Fruit fly (Drosophila melanogaster) whole organism, prepupa: ENCODE data around the gene CG46309.

Source experiments
- CG10631 ChIP-seq: fragments of 200-800 bp; sonication (Bioruptor generic); optimal IDR thresholded peaks from 2 replicates; lab custom pipeline; 2016; ENCODE audit warnings: missing biosample characterization, missing genetic modification characterization
- CG11294 ChIP-seq: fragments of 200-800 bp; sonication (Bioruptor generic); IDR thresholded peaks from 2 replicates; pipeline ENCODE4 v1.3.6; 2022; ENCODE audit warnings: missing biosample characterization, missing genetic modification characterization
- CG11762 ChIP-seq: fragments of 200-800 bp; sonication (Bioruptor generic); optimal IDR thresholded peaks from 3 replicates; lab custom pipeline; 2016; ENCODE audit warnings: missing biosample characterization, missing genetic modification characterization; ENCODE audit not compliant: insufficient read depth
- CG11902 ChIP-seq: fragments of 200-800 bp; sonication (Bioruptor generic); optimal IDR thresholded peaks from 3 replicates; lab custom pipeline; 2016; ENCODE audit warnings: missing biosample characterization, missing genetic modification characterization
- CG1621 ChIP-seq: fragments of 200-800 bp; sonication (Bioruptor generic); optimal IDR thresholded peaks from 3 replicates; lab custom pipeline; 2018; ENCODE audit warnings: missing biosample characterization, mild to moderate bottlenecking, missing genetic modification characterization
- CG32006 ChIP-seq: fragments of 200-800 bp; sonication (Bioruptor generic); optimal IDR thresholded peaks from 3 replicates; lab custom pipeline; 2017; ENCODE audit warnings: missing biosample characterization, mild to moderate bottlenecking, missing genetic modification characterization
- CG6163 ChIP-seq: fragments of 200-800 bp; sonication (Bioruptor generic); IDR thresholded peaks from 3 replicates; pipeline ENCODE4 v1.3.6; 2022; ENCODE audit warnings: missing biosample characterization, missing genetic modification characterization
- CG6808 ChIP-seq: fragments of 200-800 bp; sonication (Bioruptor generic); optimal IDR thresholded peaks from 3 replicates; lab custom pipeline; 2017; ENCODE audit warnings: missing biosample characterization, missing genetic modification characterization, mild to moderate bottlenecking, moderate library complexity, missing genetic modification reagents
- CG6854 ChIP-seq: fragments of 200-800 bp; sonication (Bioruptor generic); optimal IDR thresholded peaks from 2 replicates; lab custom pipeline; 2017; ENCODE audit warnings: missing biosample characterization, mild to moderate bottlenecking, missing genetic modification characterization
- CG8119 ChIP-seq: fragments of 200-800 bp; sonication (Bioruptor generic); IDR thresholded peaks from 3 replicates; pipeline ENCODE4 v1.3.6; 2022; ENCODE audit warnings: missing biosample characterization, missing genetic modification characterization
- CG8632 ChIP-seq: fragments of 200-800 bp; sonication (Bioruptor generic); optimal IDR thresholded peaks from 3 replicates; lab custom pipeline; 2016; ENCODE audit warnings: missing biosample characterization, missing genetic modification characterization
- CG9139 ChIP-seq: fragments of 200-800 bp; sonication (Bioruptor generic); optimal IDR thresholded peaks from 3 replicates; lab custom pipeline; 2017; ENCODE audit warnings: missing biosample characterization, mild to moderate bottlenecking, missing genetic modification characterization
- Eip75B ChIP-seq: fragments of 200-800 bp; sonication (Bioruptor generic); optimal IDR thresholded peaks from 3 replicates; lab custom pipeline; 2016; ENCODE audit warnings: missing biosample characterization, missing genetic modification characterization
- Ets21C ChIP-seq: fragments of 200-800 bp; sonication (Bioruptor generic); optimal IDR thresholded peaks from 3 replicates; lab custom pipeline; 2016; ENCODE audit warnings: missing biosample characterization, missing genetic modification characterization
- Ets96B ChIP-seq: fragments of 200-800 bp; optimal IDR thresholded peaks from 2 replicates; lab custom pipeline; 2019; ENCODE audit warnings: missing biosample characterization, mild to moderate bottlenecking, missing genetic modification characterization, moderate library complexity
- Gug ChIP-seq: fragments of 200-800 bp; sonication (Bioruptor generic); IDR thresholded peaks from 2 replicates; pipeline ENCODE4 v1.3.6; 2022; ENCODE audit warnings: missing biosample characterization, missing genetic modification characterization
- Hr39 ChIP-seq: fragments of 200-800 bp; sonication (Bioruptor generic); optimal IDR thresholded peaks from 2 replicates; lab custom pipeline; 2016; ENCODE audit warnings: missing biosample characterization, missing genetic modification characterization
- Hr4 ChIP-seq: fragments of 200-800 bp; sonication (Bioruptor generic); optimal IDR thresholded peaks from 3 replicates; lab custom pipeline; 2016; ENCODE audit warnings: missing biosample characterization, missing genetic modification characterization
- Lpt ChIP-seq: fragments of 200-800 bp; sonication (Bioruptor generic); optimal IDR thresholded peaks from 3 replicates; lab custom pipeline; 2016; ENCODE audit warnings: missing biosample characterization, missing genetic modification characterization
- Smox ChIP-seq: fragments of 200-800 bp; sonication (Bioruptor generic); optimal IDR thresholded peaks from 3 replicates; lab custom pipeline; 2016; ENCODE audit warnings: missing biosample characterization, missing genetic modification characterization
- Sox14 ChIP-seq: fragments of 200-800 bp; sonication (Bioruptor generic); optimal IDR thresholded peaks from 3 replicates; lab custom pipeline; 2016; ENCODE audit warnings: missing biosample characterization, missing genetic modification characterization
- Sox15 ChIP-seq: fragments of 200-800 bp; sonication (Bioruptor generic); optimal IDR thresholded peaks from 3 replicates; lab custom pipeline; 2016; ENCODE audit warnings: missing biosample characterization, missing genetic modification characterization
- cyc ChIP-seq: fragments of 200-800 bp; sonication (Bioruptor generic); optimal IDR thresholded peaks from 3 replicates; lab custom pipeline; 2016; ENCODE audit warnings: missing biosample characterization, missing genetic modification characterization
- dac ChIP-seq: fragments of 200-800 bp; sonication (Bioruptor generic); optimal IDR thresholded peaks from 2 replicates; lab custom pipeline; 2017; ENCODE audit warnings: missing biosample characterization, mild to moderate bottlenecking, missing genetic modification characterization
- dsx ChIP-seq: fragments of 200-800 bp; optimal IDR thresholded peaks from 3 replicates; lab custom pipeline; 2019; ENCODE audit warnings: missing biosample characterization, mild to moderate bottlenecking, missing genetic modification characterization, moderate library complexity; ENCODE audit not compliant: poor library complexity, severe bottlenecking
- eg ChIP-seq: fragments of 200-800 bp; sonication (Bioruptor generic); IDR thresholded peaks from 3 replicates; pipeline ENCODE4 v1.3.6; 2022; ENCODE audit warnings: missing biosample characterization, missing genetic modification characterization
- esn ChIP-seq: fragments of 200-800 bp; sonication (Bioruptor generic); optimal IDR thresholded peaks from 2 replicates; lab custom pipeline; 2016; ENCODE audit warnings: missing biosample characterization, mild to moderate bottlenecking, missing genetic modification characterization, moderate library complexity
- fkh ChIP-seq: fragments of 200-800 bp; sonication (Bioruptor generic); optimal IDR thresholded peaks from 3 replicates; lab custom pipeline; 2017; ENCODE audit warnings: missing biosample characterization, mild to moderate bottlenecking, missing genetic modification characterization, moderate library complexity
- net ChIP-seq: fragments of 200-800 bp; sonication (Bioruptor generic); optimal IDR thresholded peaks from 3 replicates; lab custom pipeline; 2016; ENCODE audit warnings: missing biosample characterization, missing genetic modification characterization
- pdm3 ChIP-seq: fragments of 200-800 bp; sonication (Bioruptor generic); optimal IDR thresholded peaks from 3 replicates; lab custom pipeline; 2016; ENCODE audit warnings: missing biosample characterization, missing genetic modification characterization
- salr ChIP-seq, 2 experiments: fragments of 200-800 bp; sonication (Bioruptor generic); optimal IDR thresholded peaks; 3 replicates each; lab custom pipeline; 2016 to 2018; ENCODE audit warnings: missing biosample characterization in 2 of 2, missing genetic modification characterization in 2 of 2, mild to moderate bottlenecking in 1 of 2
- ss ChIP-seq, 2 experiments: fragments of 200-800 bp; sonication (Bioruptor generic); optimal IDR thresholded peaks; 2 replicates in 1 of 2; 3 replicates in 1 of 2; lab custom pipeline; 2017 to 2018; ENCODE audit warnings: mild to moderate bottlenecking in 2 of 2, missing biosample characterization in 2 of 2, missing genetic modification characterization in 2 of 2, moderate library complexity in 1 of 2
- svp ChIP-seq: fragments of 200-800 bp; sonication (Bioruptor generic); peaks from one replicate; lab custom pipeline; 2016; ENCODE audit warnings: missing biosample characterization, missing genetic modification characterization
- topi ChIP-seq: fragments of 200-800 bp; sonication (Bioruptor generic); optimal IDR thresholded peaks from 3 replicates; lab custom pipeline; 2016; ENCODE audit warnings: missing biosample characterization, missing genetic modification characterization
- vri ChIP-seq: fragments of 200-800 bp; sonication (Bioruptor generic); optimal IDR thresholded peaks from 3 replicates; lab custom pipeline; 2016; ENCODE audit warnings: missing biosample characterization, mild to moderate bottlenecking, missing genetic modification characterization

CG46309 gene

dm6 chr2L:16284306-16285299, 33.0 kb upstream of the CG46309 start (continued):
- TF ChIP-seq Eip75B (peak; percentile 58), Sox14 (GFP tag; lab: Kevin White, UChicago) (peak; percentile 82), Smox (GFP tag; lab: Kevin White, UChicago) (peak; percentile 75), CG6854 (peak; percentile 84), CG11762 (peak; percentile 54), eg (GFP tag; lab: Robert Waterston, UW) (no peak), CG32006 (peak; percentile 64), vri (peak; percentile 85), Ets21C (GFP tag; lab: Kevin White, UChicago) (peak; percentile 49), CG11294 (GFP tag; lab: Robert Waterston, UW) (no peak), CG6808 (GFP tag; lab: Kevin White, UChicago) (peak; percentile 52), Sox15 (GFP tag; lab: Kevin White, UChicago) (peak; percentile 32), salr (GFP tag; optimal IDR thresholded peaks at IDR 0.05; lab: Kevin White, UChicago) (peak; percentile 38 to 55), Gug (GFP tag; lab: Robert Waterston, UW) (no peak), CG8119 (GFP tag; lab: Robert Waterston, UW) (no peak), CG8632 (GFP tag; lab: Kevin White, UChicago) (peak; percentile 44), dsx (GFP tag; lab: Kevin White, UChicago) (peak; percentile 65), CG11902 (GFP tag; lab: Kevin White, UChicago) (peak; percentile 3), CG9139 (GFP tag; lab: Kevin White, UChicago) (peak; percentile 39), esn (GFP tag; lab: Kevin White, UChicago) (peak; percentile 74), Ets96B (tag; lab: Kevin White, UChicago) (peak; percentile 54), Hr4 (GFP tag; lab: Kevin White, UChicago) (peak; percentile 63), CG1621 (tag; lab: Kevin White, UChicago) (peak; percentile 28), net (GFP tag; lab: Kevin White, UChicago) (peak; percentile 47), CG10631 (peak; percentile 56), topi (GFP tag; lab: Kevin White, UChicago) (peak; percentile 67)
- TF ChIP-seq, all 60 proteins: peak for 52

dm6 chr2L:16282856-16283255, 31.3 kb upstream of the CG46309 start:
- TF ChIP-seq CG6163 (peak; percentile 20; the same call in 2 of the 3 replicates), Lpt (GFP tag; lab: Kevin White, UChicago) (peak; percentile 30), svp (GFP tag; lab: Kevin White, UChicago) (peak; percentile 48), fkh (GFP tag; lab: Kevin White, UChicago) (peak; percentile 3), CG11762 (no peak), dac (GFP tag; lab: Kevin White, UChicago) (no peak)

dm6 chr2L:16282077-16282471, 30.5 kb upstream of the CG46309 start:
- TF ChIP-seq CG6163, result peak; percentile 21; the same call in 1 of the 3 replicates
- TF ChIP-seq ss (GFP tag; optimal IDR thresholded peaks at IDR 0.05; lab: Kevin White, UChicago), result no peak
- peak; percentile 43 for TF ChIP-seq cyc (GFP tag; lab: Kevin White, UChicago)
- peak; percentile 1 for TF ChIP-seq CG6854
- TF ChIP-seq salr (GFP tag; optimal IDR thresholded peaks at IDR 0.05; lab: Kevin White, UChicago), result no peak
- TF ChIP-seq pdm3 (GFP tag; lab: Kevin White, UChicago), result no peak
- TF ChIP-seq Lpt (GFP tag; lab: Kevin White, UChicago), result peak; percentile 5
- TF ChIP-seq vri, result peak; percentile 13
- TF ChIP-seq Hr39, result peak; percentile 24
